Worm (Caenorhabditis elegans) whole organism, L4/young adult: ENCODE results near the gene ost-1.

ENCODE experiments used
- W03F9.2 ChIP-seq: fragments of 150-350 bp; optimal IDR thresholded peaks from 2 replicates; lab custom pipeline; 2014; ENCODE audit warnings: missing biosample characterization, missing genetic modification characterization
- him-1 ChIP-seq: sonication (generic microtip); optimal IDR thresholded peaks from 2 replicates; lab custom pipeline; 2016; ENCODE audit warnings: missing genotype, missing genetic modification reagents, missing genetic modification characterization, missing compliant biosample characterization

ce11 chrIV:1105999-1106398 is 1.2 kb upstream of the ost-1 start:
- TF ChIP-seq him-1 (tag; lab: Kevin White, UChicago) (no peak), W03F9.2 (no peak)
